Worm (Caenorhabditis elegans): ENCODE results near the gene srh-55.

ce11 chrV:15175459-15175858 lies 22.1 kb downstream of the srh-55 start, which contains the start of gene clec-47:
- TF ChIP-seq lin-13 (GFP tag; optimal IDR thresholded peaks at IDR 0.05): no peak
- no peak for TF ChIP-seq aly-2 (tag; optimal IDR thresholded peaks at IDR 0.05)
- no peak for TF ChIP-seq nhr-129 (tag; optimal IDR thresholded peaks at IDR 0.05)

Data from whole organism, L2 larva.